Worm (Caenorhabditis elegans): Measurements from ENCODE around the gene K02D10.1.

K02D10.1 gene

DNA sequence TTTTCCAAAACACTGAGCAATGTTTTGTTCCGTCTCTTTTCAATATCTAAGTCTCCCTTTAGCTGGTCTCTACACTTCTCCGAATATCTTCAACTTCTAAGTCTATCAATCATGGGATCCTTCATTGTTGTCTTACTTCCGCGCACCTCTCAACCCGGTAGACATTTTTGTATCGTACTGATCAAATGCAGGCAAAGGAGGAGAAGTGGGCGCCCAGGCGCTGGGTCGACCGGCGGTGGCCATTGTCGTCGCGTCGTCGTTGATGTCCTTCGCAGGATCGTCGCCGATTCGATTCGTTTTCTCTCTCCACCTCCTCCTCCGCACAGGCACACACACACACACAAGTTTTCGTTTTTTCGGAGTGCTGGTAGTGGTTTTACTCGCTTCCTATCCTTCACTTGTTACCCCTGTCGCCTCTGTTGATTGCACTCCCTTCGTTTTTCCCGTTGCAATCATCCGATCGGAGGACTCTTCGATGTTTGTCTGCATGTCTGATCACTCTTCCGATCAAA lies 32.1 kb downstream of the K02D10.1 start:
- peak; percentile 78; the same call in 1 of the 2 replicates for TF ChIP-seq set-16 (GFP tag; IDR thresholded peaks at IDR 0.05)
- TF ChIP-seq mxl-2 (GFP tag; conservative IDR thresholded peaks at IDR 0.05): 0 out of 2 replicates have a peak, but pooled peaks have one; percentile 39
- TF ChIP-seq aha-1 (tag): peak; percentile 94
- TF ChIP-seq lin-38 (GFP tag; IDR thresholded peaks at IDR 0.05): no peak
- TF ChIP-seq unc-62 (GFP tag; optimal IDR thresholded peaks at IDR 0.05 in 1 of 2): peak in 1 of 2 experiments; percentile 40
- TF ChIP-seq unc-62 (tag; optimal IDR thresholded peaks at IDR 0.05): no peak

DNA sequence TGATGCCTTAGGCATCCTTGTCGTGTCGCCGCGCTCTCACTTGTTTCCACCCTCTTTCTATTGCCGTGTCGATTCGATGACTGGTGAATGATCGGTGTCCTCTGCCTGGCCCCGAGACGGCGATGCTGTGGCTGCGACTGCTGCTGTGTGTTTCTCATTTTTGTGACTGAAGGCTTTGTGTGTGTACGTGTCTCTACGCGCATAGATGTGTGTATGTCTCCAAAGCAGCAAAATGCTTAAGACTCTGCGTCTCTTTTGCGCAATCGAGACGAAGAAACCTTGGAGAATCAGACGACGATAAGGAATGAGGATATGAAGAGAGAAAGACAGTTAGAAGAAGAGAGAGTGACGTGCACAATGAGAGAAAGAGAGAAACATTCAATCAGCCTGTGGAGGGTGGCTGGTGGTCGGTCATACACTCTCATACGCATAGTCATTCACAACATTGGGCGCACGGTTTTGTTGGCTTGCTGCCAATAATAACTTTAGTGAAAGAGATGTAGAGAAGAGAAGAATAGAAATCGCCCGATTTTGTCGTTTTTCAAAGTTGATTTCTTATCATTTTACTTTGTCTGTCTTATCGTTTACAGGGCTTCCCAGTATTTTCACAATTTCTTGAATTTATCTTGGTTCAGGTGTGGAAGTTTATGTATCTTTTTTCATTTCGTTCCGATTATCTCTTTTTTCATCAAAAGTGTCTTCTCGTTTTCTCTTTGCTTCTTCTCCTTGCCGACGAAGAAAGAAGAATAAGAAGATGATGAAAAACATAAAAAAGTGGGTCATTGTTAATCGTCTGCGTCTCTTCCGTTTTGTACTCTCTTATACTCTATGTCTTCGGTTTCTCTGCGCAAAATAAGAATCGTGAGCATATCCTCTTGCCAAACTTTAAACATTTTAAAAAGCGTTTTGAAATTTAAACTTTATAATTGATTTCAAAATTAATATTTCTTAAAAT lies 32.8 kb downstream of the K02D10.1 start:
- TF ChIP-seq lin-15B (tag; optimal IDR thresholded peaks at IDR 0.05) (no peak), hif-1 (tag; optimal IDR thresholded peaks at IDR 0.05) (peak; percentile 87 to 98), F37D6.2 (tag; optimal IDR thresholded peaks at IDR 0.05) (peak; percentile 82), set-16 (GFP tag; IDR thresholded peaks at IDR 0.05) (peak; percentile 77; the same call in 1 of the 2 replicates), madf-9 (GFP tag; conservative IDR thresholded peaks at IDR 0.05) (no peak; the same call in 1 of the 2 replicates), nhr-237 (tag; optimal IDR thresholded peaks at IDR 0.05) (peak; percentile 26), ztf-7 (tag; optimal IDR thresholded peaks at IDR 0.05) (peak; percentile 59), dmd-9 (GFP tag; IDR thresholded peaks at IDR 0.05) (no peak), lin-13 (GFP tag; optimal IDR thresholded peaks at IDR 0.05) (peak; percentile 93), snpc-4 (tag; optimal IDR thresholded peaks at IDR 0.05) (peak; percentile 7), F26F4.8 (GFP tag; conservative IDR thresholded peaks at IDR 0.05) (no peak), nhr-6 (tag; optimal IDR thresholded peaks at IDR 0.05) (peak; percentile 98), vab-7 (GFP tag; IDR thresholded peaks at IDR 0.05) (no peak), daf-16 (GFP tag; optimal IDR thresholded peaks at IDR 0.05) (peak; percentile 79 to 96), daf-16 (tag; optimal IDR thresholded peaks at IDR 0.05) (peak; percentile 82), mxl-2 (GFP tag; conservative IDR thresholded peaks at IDR 0.05) (peak; percentile 82), hmg-1.1 (GFP tag; IDR thresholded peaks at IDR 0.05) (peak; percentile 92), nhr-10 (tag; optimal IDR thresholded peaks at IDR 0.05) (peak; percentile 96), daf-8 (GFP tag; IDR thresholded peaks at IDR 0.05) (no peak), mdt-29 (GFP tag; IDR thresholded peaks at IDR 0.05) (no peak), lim-7 (GFP tag; IDR thresholded peaks at IDR 0.05) (0 out of 2 replicates have a peak, but pooled peaks have one; percentile 3), dmd-8 (GFP tag; IDR thresholded peaks at IDR 0.05) (no peak), jun-1 (tag; optimal IDR thresholded peaks at IDR 0.05) (peak; percentile 94), T20F7.1 (GFP tag; optimal IDR thresholded peaks at IDR 0.05) (peak; percentile 87), lsy-2 (tag; optimal IDR thresholded peaks at IDR 0.05) (peak; percentile 92 to 94), hlh-11 (tag; optimal IDR thresholded peaks at IDR 0.05) (peak; percentile 100), F44E2.7 (GFP tag; IDR thresholded peaks at IDR 0.05) (no peak), ama-1 (optimal IDR thresholded peaks at IDR 0.05) (peak; percentile 42), ctbp-1 (GFP tag; IDR thresholded peaks at IDR 0.05) (peak; percentile 83), nhr-111 (GFP tag; optimal IDR thresholded peaks at IDR 0.05) (no peak), saeg-2 (GFP tag; IDR thresholded peaks at IDR 0.05) (peak; percentile 82), lir-3 (tag; optimal IDR thresholded peaks at IDR 0.05) (peak; percentile 8), ceh-62 (tag; optimal IDR thresholded peaks at IDR 0.05) (no peak), dpl-1 (GFP tag; optimal IDR thresholded peaks at IDR 0.05) (peak; percentile 58), mes-2 (tag; optimal IDR thresholded peaks at IDR 0.05; ENCODE audit: poor library complexity, severe bottlenecking) (peak; percentile 80), nhr-25 (tag; optimal IDR thresholded peaks at IDR 0.05; ENCODE audit: borderline replicate concordance, insufficient read depth) (peak; percentile 92), ces-1 (GFP tag; optimal IDR thresholded peaks at IDR 0.05) (no peak), Y48G9A.11 (GFP tag; IDR thresholded peaks at IDR 0.05) (no peak), pqm-1 (tag; optimal IDR thresholded peaks at IDR 0.05) (peak; percentile 37), cey-2 (tag; optimal IDR thresholded peaks at IDR 0.05; ENCODE audit: borderline replicate concordance, insufficient read depth) (peak; percentile 88), ceh-20 (GFP tag; IDR thresholded peaks at IDR 0.05) (peak; percentile 73), rbr-2 (tag; optimal IDR thresholded peaks at IDR 0.05) (peak; percentile 95), nhr-77 (tag; optimal IDR thresholded peaks at IDR 0.05) (peak; percentile 91)
